Worm (Caenorhabditis elegans): ENCODE data around the gene C54F6.19.

- TF ChIP-seq madf-3 (GFP tag; IDR thresholded peaks at IDR 0.05) (no peak), ekl-4 (GFP tag; IDR thresholded peaks at IDR 0.05) (no peak), pha-4 (tag; optimal IDR thresholded peaks at IDR 0.05) (no peak), F49E8.2 (tag; optimal IDR thresholded peaks at IDR 0.05; ENCODE audit: insufficient read depth) (no peak), him-1 (tag; optimal IDR thresholded peaks at IDR 0.05) (no peak), cebp-1 (GFP tag; IDR thresholded peaks at IDR 0.05) (no peak), cebp-1 (tag; optimal IDR thresholded peaks at IDR 0.05) (no peak), unc-130 (GFP tag; optimal IDR thresholded peaks at IDR 0.05) (no peak), hlh-26 (GFP tag; conservative IDR thresholded peaks at IDR 0.05) (no peak), F52B5.7 (tag; optimal IDR thresholded peaks at IDR 0.05) (no peak), nfya-1 (tag; optimal IDR thresholded peaks at IDR 0.05; ENCODE audit: borderline replicate concordance, insufficient read depth) (no peak), hsf-1 (GFP tag; IDR thresholded peaks at IDR 0.05) (no peak), somi-1 (GFP tag; optimal IDR thresholded peaks at IDR 0.05) (no peak), mxl-1 (tag; optimal IDR thresholded peaks at IDR 0.05) (no peak)
Observed at ce11 chrV:7528816-7529215, 16.5 kb upstream of the C54F6.19 start, which contains the start of gene C54F6.5.
